Worm (Caenorhabditis elegans) whole organism, late embryonic: ENCODE data around the gene haf-2.

Source experiments
- C08G9.2 ChIP-seq: sonication (generic microtip); optimal IDR thresholded peaks from 2 replicates; lab custom pipeline; 2016; ENCODE audit warnings: mild to moderate bottlenecking, missing genetic modification characterization, moderate library complexity, missing compliant biosample characterization
- C38D4.7 ChIP-seq: fragments of 200-800 bp; sonication (Bioruptor generic); optimal IDR thresholded peaks from 2 replicates; lab custom pipeline; 2018; ENCODE audit warnings: mild to moderate bottlenecking, missing genetic modification characterization, moderate library complexity, missing compliant biosample characterization
- F13H6.1 ChIP-seq: sonication (generic microtip); optimal IDR thresholded peaks from 2 replicates; lab custom pipeline; 2016; ENCODE audit warnings: missing genetic modification characterization, missing compliant biosample characterization
- ahr-1 ChIP-seq: sonication (generic microtip); optimal IDR thresholded peaks from 2 replicates; lab custom pipeline; 2016; ENCODE audit warnings: missing genetic modification characterization, missing compliant biosample characterization
- ceh-19 ChIP-seq: fragments of 200-800 bp; sonication (Bioruptor generic); optimal IDR thresholded peaks from 2 replicates; lab custom pipeline; 2018; ENCODE audit warnings: mild to moderate bottlenecking, missing genetic modification characterization, missing compliant biosample characterization
- ceh-34 ChIP-seq: sonication (generic microtip); optimal IDR thresholded peaks from 2 replicates; lab custom pipeline; 2016; ENCODE audit warnings: mild to moderate bottlenecking, missing genetic modification characterization, missing compliant biosample characterization
- ceh-6 ChIP-seq: fragments of 200-800 bp; sonication (Bioruptor generic); optimal IDR thresholded peaks from 2 replicates; lab custom pipeline; 2018; ENCODE audit warnings: mild to moderate bottlenecking, missing genetic modification characterization, missing compliant biosample characterization
- ceh-9 ChIP-seq: sonication (generic microtip); optimal IDR thresholded peaks from 2 replicates; lab custom pipeline; 2016; ENCODE audit warnings: mild to moderate bottlenecking, missing genetic modification characterization, inconsistent platforms, missing compliant biosample characterization
- che-1 ChIP-seq: sonication (generic microtip); optimal IDR thresholded peaks from 2 replicates; lab custom pipeline; 2016; ENCODE audit warnings: mild to moderate bottlenecking, missing genetic modification characterization, missing compliant biosample characterization
- dve-1 ChIP-seq: sonication (generic microtip); optimal IDR thresholded peaks from 2 replicates; lab custom pipeline; 2017; ENCODE audit warnings: antibody characterized with exemption, mild to moderate bottlenecking, missing genetic modification characterization, missing compliant biosample characterization
- elt-2 ChIP-seq: sonication (generic microtip); optimal IDR thresholded peaks from 2 replicates; lab custom pipeline; 2016; ENCODE audit warnings: missing genetic modification reagents, missing genetic modification characterization, missing compliant biosample characterization
- fkh-10 ChIP-seq: fragments of 150-350 bp; optimal IDR thresholded peaks from 2 replicates; lab custom pipeline; 2014; ENCODE audit warnings: missing biosample characterization, missing genetic modification reagents, missing genetic modification characterization
- fkh-6 ChIP-seq: sonication (generic microtip); optimal IDR thresholded peaks from 2 replicates; lab custom pipeline; 2016; ENCODE audit warnings: missing genetic modification characterization, missing compliant biosample characterization
- hlh-13 ChIP-seq: fragments of 200-800 bp; sonication (Bioruptor generic); optimal IDR thresholded peaks from 2 replicates; lab custom pipeline; 2018; ENCODE audit warnings: mild to moderate bottlenecking, missing genetic modification characterization, missing compliant biosample characterization
- hlh-15 ChIP-seq: sonication (generic microtip); optimal IDR thresholded peaks from 2 replicates; lab custom pipeline; 2016; ENCODE audit warnings: missing genetic modification characterization, missing compliant biosample characterization
- hlh-30 ChIP-seq: sonication (generic microtip); optimal IDR thresholded peaks from 2 replicates; lab custom pipeline; 2017; ENCODE audit warnings: antibody characterized with exemption, missing genetic modification characterization, missing compliant biosample characterization; ENCODE audit not compliant: insufficient read depth
- lim-6 ChIP-seq: sonication (generic microtip); optimal IDR thresholded peaks from 2 replicates; lab custom pipeline; 2016; ENCODE audit warnings: missing genetic modification characterization, missing compliant biosample characterization
- mec-3 ChIP-seq: sonication (generic microtip); optimal IDR thresholded peaks from 2 replicates; lab custom pipeline; 2016; ENCODE audit warnings: borderline replicate concordance, missing genetic modification characterization, missing compliant biosample characterization
- nfya-1 ChIP-seq: sonication (generic microtip); optimal IDR thresholded peaks from 2 replicates; lab custom pipeline; 2017; ENCODE audit warnings: missing genetic modification characterization, mild to moderate bottlenecking, missing compliant biosample characterization, antibody characterized with exemption, moderate library complexity
- nhr-11 ChIP-seq: fragments of 150-350 bp; optimal IDR thresholded peaks from 2 replicates; lab custom pipeline; 2014; ENCODE audit warnings: missing biosample characterization, missing genetic modification characterization
- npax-4 ChIP-seq: sonication (generic microtip); optimal IDR thresholded peaks from 2 replicates; lab custom pipeline; 2016; ENCODE audit warnings: missing genetic modification characterization, missing compliant biosample characterization
- odd-2 ChIP-seq: sonication (generic microtip); optimal IDR thresholded peaks from 2 replicates; lab custom pipeline; 2017; ENCODE audit warnings: antibody characterized with exemption, mild to moderate bottlenecking, missing genetic modification characterization, missing compliant biosample characterization
- pag-3 ChIP-seq: sonication (generic microtip); optimal IDR thresholded peaks from 2 replicates; lab custom pipeline; 2016; ENCODE audit warnings: missing compliant biosample characterization, missing genetic modification characterization, borderline replicate concordance
- pax-1 ChIP-seq: fragments of 150-350 bp; optimal IDR thresholded peaks from 2 replicates; lab custom pipeline; 2014; ENCODE audit warnings: missing biosample characterization, missing genetic modification characterization
- pha-2 ChIP-seq: sonication (generic microtip); optimal IDR thresholded peaks from 2 replicates; lab custom pipeline; 2017; ENCODE audit warnings: mild to moderate bottlenecking, missing genetic modification characterization, missing compliant biosample characterization
- ref-2 ChIP-seq: sonication (generic microtip); optimal IDR thresholded peaks from 2 replicates; lab custom pipeline; 2016; ENCODE audit warnings: missing genetic modification characterization, missing compliant biosample characterization
- rnt-1 ChIP-seq: sonication (generic microtip); optimal IDR thresholded peaks from 2 replicates; lab custom pipeline; 2016; ENCODE audit warnings: missing genetic modification characterization, missing compliant biosample characterization
- sox-2 ChIP-seq: fragments of 200-800 bp; sonication (Bioruptor generic); IDR thresholded peaks from 2 replicates; pipeline ENCODE4 v1.3.6; 2022; ENCODE audit warnings: missing genetic modification reagents, missing genetic modification characterization, missing compliant biosample characterization
- sox-4 ChIP-seq: sonication (generic microtip); optimal IDR thresholded peaks from 2 replicates; lab custom pipeline; 2017; ENCODE audit warnings: mild to moderate bottlenecking, missing genetic modification characterization, inconsistent platforms, missing compliant biosample characterization
- syd-9 ChIP-seq: sonication (generic microtip); optimal IDR thresholded peaks from 2 replicates; lab custom pipeline; 2016; ENCODE audit warnings: mild to moderate bottlenecking, missing genetic modification characterization, moderate library complexity, missing compliant biosample characterization
- tbx-2 ChIP-seq: sonication (generic microtip); optimal IDR thresholded peaks from 2 replicates; lab custom pipeline; 2016; ENCODE audit warnings: missing genetic modification characterization, missing compliant biosample characterization
- tbx-7 ChIP-seq: sonication (generic microtip); optimal IDR thresholded peaks from 2 replicates; lab custom pipeline; 2016; ENCODE audit warnings: missing genotype, missing genetic modification characterization, missing compliant biosample characterization
- unc-42 ChIP-seq: sonication (generic microtip); optimal IDR thresholded peaks from 2 replicates; lab custom pipeline; 2016; ENCODE audit warnings: missing genotype, missing genetic modification characterization, missing compliant biosample characterization
- unc-55 ChIP-seq: sonication (generic microtip); optimal IDR thresholded peaks from 2 replicates; lab custom pipeline; 2017; ENCODE audit warnings: missing biosample characterization, missing genetic modification reagents, missing genetic modification characterization
- unc-86 ChIP-seq: sonication (generic microtip); optimal IDR thresholded peaks from 2 replicates; lab custom pipeline; 2016; ENCODE audit warnings: missing genetic modification characterization, missing compliant biosample characterization
- ztf-16 ChIP-seq: sonication (generic microtip); optimal IDR thresholded peaks from 2 replicates; lab custom pipeline; 2017; ENCODE audit warnings: missing genetic modification characterization, missing compliant biosample characterization

Gene haf-2

ce11 chrII:7342884-7343283 lies 13.3 kb downstream of the haf-2 start:
- TF ChIP-seq hlh-13 (GFP tag; lab: Kevin White, UChicago) (no peak), che-1 (tag; lab: Kevin White, UChicago) (no peak), unc-86 (tag; lab: Kevin White, UChicago) (no peak), C38D4.7 (GFP tag; lab: Kevin White, UChicago) (no peak), F13H6.1 (tag; lab: Kevin White, UChicago) (no peak), mec-3 (no peak), tbx-2 (no peak), ceh-34 (tag; lab: Kevin White, UChicago) (no peak)

DNA sequence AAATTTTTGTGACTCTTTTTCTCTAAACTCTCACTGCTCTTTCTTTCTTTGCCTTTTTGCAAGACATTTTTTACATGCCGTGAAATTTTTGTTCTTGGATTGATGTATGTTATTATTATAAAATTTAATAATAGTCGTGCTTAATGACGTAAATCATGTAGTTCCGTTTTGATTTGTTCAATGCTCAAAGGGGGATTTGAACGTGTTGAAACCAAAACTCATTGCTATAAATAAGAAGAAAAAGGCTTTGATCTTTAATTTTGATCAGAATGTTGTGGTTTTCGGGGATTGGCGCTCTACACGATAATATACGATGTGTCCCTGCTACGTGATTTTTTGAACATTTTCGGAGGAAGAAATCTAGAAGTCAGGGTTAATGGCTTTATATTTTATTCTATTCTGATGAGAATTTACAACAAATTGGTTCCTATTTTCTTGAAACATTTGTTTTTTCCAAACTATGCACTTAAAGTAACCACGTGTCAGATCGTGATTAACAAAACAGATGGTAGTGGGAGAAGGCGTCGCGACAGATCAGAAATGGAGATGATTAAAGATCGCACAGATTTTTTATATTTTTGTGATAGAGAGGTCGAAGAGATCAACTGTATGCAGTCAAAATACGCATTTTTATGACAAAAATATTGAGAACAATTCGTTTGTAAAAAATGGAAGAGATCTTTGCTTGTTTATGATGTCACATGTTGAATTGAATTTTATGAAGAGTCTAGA lies 14.5 kb downstream of the haf-2 start:
- TF ChIP-seq dve-1 (tag; lab: Kevin White, UChicago), result no peak
- TF ChIP-seq tbx-7 (tag; lab: Kevin White, UChicago), result no peak
- TF ChIP-seq nhr-11 (tag; lab: Kevin White, UChicago), result no peak
- TF ChIP-seq odd-2 (tag; lab: Kevin White, UChicago), result no peak
- TF ChIP-seq sox-2 (GFP tag; lab: Robert Waterston, UW), result no peak
- TF ChIP-seq pax-1 (tag; lab: Kevin White, UChicago), result no peak
- no peak for TF ChIP-seq rnt-1 (tag; lab: Kevin White, UChicago)
- no peak for TF ChIP-seq hlh-15 (tag; lab: Kevin White, UChicago)
- TF ChIP-seq npax-4 (tag; lab: Kevin White, UChicago), result no peak
- no peak for TF ChIP-seq ceh-9 (tag; lab: Kevin White, UChicago)
- TF ChIP-seq unc-86 (tag; lab: Kevin White, UChicago), result no peak
- no peak for TF ChIP-seq che-1 (tag; lab: Kevin White, UChicago)
- no peak for TF ChIP-seq elt-2 (tag; lab: Kevin White, UChicago)
- TF ChIP-seq ref-2, result no peak
- no peak for TF ChIP-seq nfya-1 (tag; lab: Kevin White, UChicago)
- no peak for TF ChIP-seq tbx-2
- no peak for TF ChIP-seq pha-2 (tag; lab: Kevin White, UChicago)
- TF ChIP-seq lim-6 (tag; lab: Kevin White, UChicago), result no peak
- no peak for TF ChIP-seq C38D4.7 (GFP tag; lab: Kevin White, UChicago)
- TF ChIP-seq, all 69 proteins: peak for 0

ce11 chrII:7340703-7341102 lies 15.5 kb downstream of the haf-2 start:
- TF ChIP-seq ztf-16 (tag; lab: Kevin White, UChicago), result no peak
- no peak for TF ChIP-seq syd-9
- TF ChIP-seq hlh-30 (tag; lab: Kevin White, UChicago), result no peak
- TF ChIP-seq npax-4 (tag; lab: Kevin White, UChicago), result no peak
- no peak for TF ChIP-seq rnt-1 (tag; lab: Kevin White, UChicago)
- no peak for TF ChIP-seq unc-55 (GFP tag; lab: Kevin White, UChicago)
- no peak for TF ChIP-seq ceh-6 (GFP tag; lab: Kevin White, UChicago)
- no peak for TF ChIP-seq ahr-1 (tag; lab: Kevin White, UChicago)
- no peak for TF ChIP-seq fkh-6
- TF ChIP-seq fkh-10 (GFP tag; lab: Kevin White, UChicago), result no peak
- no peak for TF ChIP-seq hlh-13 (GFP tag; lab: Kevin White, UChicago)
- TF ChIP-seq pag-3, result no peak

DNA sequence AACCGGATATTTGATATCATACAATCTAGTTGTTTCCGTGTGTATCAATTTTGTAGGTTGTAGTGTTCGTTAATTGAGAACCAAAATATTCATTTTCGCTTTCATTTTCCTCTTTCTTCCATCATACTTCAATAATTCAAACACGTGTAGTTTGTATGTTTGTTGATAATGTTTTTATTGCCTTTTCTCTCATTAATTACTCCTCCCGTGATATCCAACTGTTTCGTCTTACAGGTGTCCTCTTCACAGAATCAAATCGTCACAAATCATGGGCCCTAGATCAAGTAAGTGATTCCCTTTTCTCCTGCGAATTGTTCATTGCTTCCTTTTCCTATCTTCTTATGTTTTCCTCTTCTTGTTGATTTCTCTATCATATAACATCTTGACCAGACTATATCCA lies 17.2 kb downstream of the haf-2 start, which contains the start of gene nhr-21:
Gene nhr-21, plus strand, starts transcription at position 235 of the 400 bp plus-strand sequence.
- TF ChIP-seq sox-4 (tag; lab: Kevin White, UChicago) (no peak), ceh-19 (no peak), unc-42 (no peak), C08G9.2 (tag; lab: Kevin White, UChicago) (no peak)
